Fruit fly (Drosophila melanogaster): ENCODE data around the gene Pitslre.
A peak's percentile ranks its signal among the peaks of the same experiment; 100 is the strongest.

Pitslre gene

DNA sequence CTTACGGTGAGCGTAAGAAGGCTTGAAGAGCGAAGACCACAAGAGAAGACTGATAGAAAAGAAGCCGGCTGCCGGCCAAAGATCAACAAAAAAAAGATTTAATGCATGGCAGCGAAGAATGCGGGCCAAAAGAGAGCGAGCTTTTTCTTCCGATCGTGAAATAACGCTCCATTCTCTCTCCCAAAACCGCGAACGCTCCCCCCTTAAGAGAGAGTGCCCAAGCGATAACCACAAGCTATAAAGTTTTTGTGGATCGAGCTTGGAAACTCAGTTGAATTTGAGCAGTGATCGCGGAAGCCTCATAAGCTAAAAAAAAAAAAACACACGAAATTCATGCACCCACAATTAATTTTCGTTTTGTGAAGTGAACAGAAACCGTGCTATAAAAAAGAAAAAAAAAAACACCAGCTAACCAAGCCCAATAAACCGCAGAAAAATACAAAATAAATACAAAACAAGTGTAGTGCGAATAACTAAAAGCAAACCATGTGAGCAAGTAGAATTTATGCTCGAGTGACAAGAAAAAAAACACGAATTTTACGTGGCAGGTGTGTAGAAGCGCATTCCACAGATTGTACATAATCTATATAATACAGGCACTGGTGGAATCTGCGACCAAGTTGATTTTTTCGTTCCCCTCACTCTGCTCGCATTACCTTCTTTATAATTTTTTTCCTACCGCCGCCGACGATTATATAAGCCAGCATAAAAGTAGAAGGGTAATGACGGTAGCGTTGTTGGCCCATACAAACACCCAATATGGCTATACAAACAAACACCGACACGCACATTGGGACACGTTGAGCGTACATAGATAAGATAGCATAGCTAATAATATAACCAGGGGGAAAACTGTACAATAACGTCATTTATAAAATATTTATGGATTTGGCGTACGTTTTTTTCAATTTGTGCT, 40.7 kb upstream of the Pitslre start, which contains the start of gene CG13252 (continued):
- no peak for TF ChIP-seq CG18011 (GFP tag; optimal IDR thresholded peaks at IDR 0.05)
- no peak for TF ChIP-seq Lim3 (GFP tag; IDR thresholded peaks at IDR 0.05)
- TF ChIP-seq CG8765 (GFP tag; IDR thresholded peaks at IDR 0.05) = no peak
- peak; percentile 69 for TF ChIP-seq gcm (GFP tag; optimal IDR thresholded peaks at IDR 0.05)
- TF ChIP-seq CG4854 (GFP tag; optimal IDR thresholded peaks at IDR 0.05) = no peak
- TF ChIP-seq Dad (GFP tag; optimal IDR thresholded peaks at IDR 0.05) = no peak
- TF ChIP-seq caup (GFP tag; optimal IDR thresholded peaks at IDR 0.05; ENCODE audit: severe bottlenecking) = peak; percentile 55
- peak; percentile 44 for TF ChIP-seq Meics (GFP tag; optimal IDR thresholded peaks at IDR 0.05)
- no peak for TF ChIP-seq chn (GFP tag; optimal IDR thresholded peaks at IDR 0.05)
- no peak for TF ChIP-seq CG4404 (GFP tag; IDR thresholded peaks at IDR 0.05)
- TF ChIP-seq HLH3B (GFP tag; IDR thresholded peaks at IDR 0.05) = 0 out of 2 replicates have a peak, but pooled peaks have one; percentile 6
- TF ChIP-seq Sin3A (optimal IDR thresholded peaks at IDR 0.05) = no peak
- TF ChIP-seq CG10267 (tag; optimal IDR thresholded peaks at IDR 0.05) = no peak
- TF ChIP-seq HmgD (GFP tag; optimal IDR thresholded peaks at IDR 0.05) = no peak
- no peak for TF ChIP-seq CG12942 (GFP tag; optimal IDR thresholded peaks at IDR 0.05)
- TF ChIP-seq CG6791 (GFP tag; IDR thresholded peaks at IDR 0.05; ENCODE audit: partially characterized antibody) = no peak
- no peak for TF ChIP-seq Lhr (GFP tag; optimal IDR thresholded peaks at IDR 0.05)
- TF ChIP-seq en (GFP tag; optimal IDR thresholded peaks at IDR 0.05) = no peak
- TF ChIP-seq CG2199 (GFP tag; IDR thresholded peaks at IDR 0.05) = 0 out of 3 replicates have a peak, but pooled peaks have one; percentile 8
- TF ChIP-seq fd64A (GFP tag; optimal IDR thresholded peaks at IDR 0.05) = peak; percentile 9
- TF ChIP-seq CG7987 (GFP tag; optimal IDR thresholded peaks at IDR 0.05) = peak; percentile 59
- no peak for TF ChIP-seq NFAT (GFP tag; IDR thresholded peaks at IDR 0.05)
- TF ChIP-seq kah (GFP tag; optimal IDR thresholded peaks at IDR 0.05) = no peak
- no peak for TF ChIP-seq Six4 (GFP tag; optimal IDR thresholded peaks at IDR 0.05)
- no peak for TF ChIP-seq CG4424 (GFP tag; optimal IDR thresholded peaks at IDR 0.05)
- peak in 1 of 2 experiments; percentile 97 for TF ChIP-seq Pdp1 (GFP tag; optimal IDR thresholded peaks at IDR 0.05)
- no peak for TF ChIP-seq gfzf (GFP tag; optimal IDR thresholded peaks at IDR 0.05)
- TF ChIP-seq Spps (tag; optimal IDR thresholded peaks at IDR 0.05) = no peak
- no peak for TF ChIP-seq CG5245 (GFP tag; optimal IDR thresholded peaks at IDR 0.05)
- no peak for TF ChIP-seq wdn (GFP tag; IDR thresholded peaks at IDR 0.05)
- no peak for TF ChIP-seq CG6689 (GFP tag; IDR thresholded peaks at IDR 0.05)
- no peak for TF ChIP-seq kay (GFP tag; optimal IDR thresholded peaks at IDR 0.05)
- peak; percentile 9; the same call in 1 of the 2 replicates for TF ChIP-seq ham (GFP tag; IDR thresholded peaks at IDR 0.05)
- no peak for TF ChIP-seq vnd (GFP tag; IDR thresholded peaks at IDR 0.05; ENCODE audit: partially characterized antibody)
- TF ChIP-seq mam (GFP tag; optimal IDR thresholded peaks at IDR 0.05) = no peak
- peak; percentile 52 for TF ChIP-seq Hey (tag; optimal IDR thresholded peaks at IDR 0.05)
- TF ChIP-seq CG31441 (GFP tag; IDR thresholded peaks at IDR 0.05) = no peak
- no peak for TF ChIP-seq CG42726 (GFP tag; IDR thresholded peaks at IDR 0.05; ENCODE audit: partially characterized antibody)
- TF ChIP-seq Optix (GFP tag; IDR thresholded peaks at IDR 0.05) = no peak
- no peak for TF ChIP-seq wor (GFP tag; IDR thresholded peaks at IDR 0.05)
- TF ChIP-seq cwo (GFP tag; optimal IDR thresholded peaks at IDR 0.05) = no peak
- TF ChIP-seq hbn (GFP tag; IDR thresholded peaks at IDR 0.05; ENCODE audit: partially characterized antibody) = 0 out of 2 replicates have a peak, but pooled peaks have one; percentile 44
- no peak for TF ChIP-seq lilli (GFP tag; optimal IDR thresholded peaks at IDR 0.05)
- peak; percentile 50; the same call in 1 of the 2 replicates for TF ChIP-seq crol (GFP tag; IDR thresholded peaks at IDR 0.05)
- no peak for TF ChIP-seq BEAF-32 (GFP tag; optimal IDR thresholded peaks at IDR 0.05)
- peak; percentile 35 for TF ChIP-seq CG15601 (tag; optimal IDR thresholded peaks at IDR 0.05)
- TF ChIP-seq Mrtf (GFP tag; IDR thresholded peaks at IDR 0.05) = no peak
- TF ChIP-seq CG4730 (GFP tag; IDR thresholded peaks at IDR 0.05) = no peak
- peak; percentile 22; the same call in 1 of the 2 replicates for TF ChIP-seq Bgb (GFP tag; IDR thresholded peaks at IDR 0.05; ENCODE audit: partially characterized antibody)

All from whole organism, embryonic.